Fruit fly (Drosophila melanogaster) whole organism, adult: ENCODE data around the gene Adgf-D.

Source experiments
- CG11617 ChIP-seq: fragments of 200-800 bp; sonication (Bioruptor generic); optimal IDR thresholded peaks from 2 replicates; lab custom pipeline; 2017; ENCODE audit warnings: mild to moderate bottlenecking, missing biosample characterization, missing genetic modification reagents, missing genetic modification characterization
- CG12768 ChIP-seq: fragments of 200-800 bp; sonication (Bioruptor generic); optimal IDR thresholded peaks from 2 replicates; lab custom pipeline; 2017; ENCODE audit warnings: missing biosample characterization, missing genetic modification characterization, mild to moderate bottlenecking, moderate library complexity, missing genetic modification reagents
- CG14711 ChIP-seq: fragments of 200-800 bp; sonication (Bioruptor generic); optimal IDR thresholded peaks from 2 replicates; lab custom pipeline; 2018; ENCODE audit warnings: missing biosample characterization, mild to moderate bottlenecking, missing genetic modification characterization, moderate library complexity
- CG1620 ChIP-seq: fragments of 200-800 bp; sonication (Bioruptor generic); optimal IDR thresholded peaks from 2 replicates; lab custom pipeline; 2016; ENCODE audit warnings: missing biosample characterization, missing genetic modification characterization
- CG33017 ChIP-seq: fragments of 200-800 bp; sonication (Bioruptor generic); optimal IDR thresholded peaks from 2 replicates; lab custom pipeline; 2018; ENCODE audit warnings: missing biosample characterization, mild to moderate bottlenecking, missing genetic modification characterization, moderate library complexity
- CG5204 ChIP-seq: fragments of 200-800 bp; sonication (Bioruptor generic); optimal IDR thresholded peaks from 2 replicates; lab custom pipeline; 2016; ENCODE audit warnings: missing biosample characterization, missing genetic modification characterization
- CG7045 ChIP-seq: fragments of 200-800 bp; sonication (Bioruptor generic); optimal IDR thresholded peaks from 2 replicates; lab custom pipeline; 2017; ENCODE audit warnings: missing biosample characterization, mild to moderate bottlenecking, missing genetic modification characterization
- CG7101 ChIP-seq: fragments of 200-800 bp; sonication (Bioruptor generic); optimal IDR thresholded peaks from 2 replicates; lab custom pipeline; 2018; ENCODE audit warnings: missing biosample characterization, mild to moderate bottlenecking, missing genetic modification characterization, moderate library complexity
- Clk ChIP-seq: fragments of 200-800 bp; sonication (Bioruptor generic); optimal IDR thresholded peaks from 2 replicates; lab custom pipeline; 2017; ENCODE audit warnings: missing biosample characterization, missing genetic modification characterization
- Crg-1 ChIP-seq: fragments of 200-800 bp; sonication (Bioruptor generic); optimal IDR thresholded peaks from 2 replicates; lab custom pipeline; 2016; ENCODE audit warnings: missing biosample characterization, missing genetic modification characterization
- Hr96 ChIP-seq: fragments of 200-800 bp; sonication (Bioruptor generic); optimal IDR thresholded peaks from 2 replicates; lab custom pipeline; 2016; ENCODE audit warnings: missing biosample characterization, missing genetic modification characterization
- Mnt ChIP-seq: fragments of 200-800 bp; sonication (Bioruptor generic); optimal IDR thresholded peaks from 2 replicates; lab custom pipeline; 2016; ENCODE audit warnings: missing biosample characterization, mild to moderate bottlenecking, missing genetic modification characterization
- bab1 ChIP-seq: fragments of 200-800 bp; sonication (Bioruptor generic); optimal IDR thresholded peaks from 3 replicates; lab custom pipeline; 2019; ENCODE audit warnings: missing biosample characterization, mild to moderate bottlenecking, missing genetic modification characterization, moderate library complexity
- cic ChIP-seq: fragments of 200-800 bp; sonication (Bioruptor generic); optimal IDR thresholded peaks from 2 replicates; lab custom pipeline; 2017; ENCODE audit warnings: missing biosample characterization, mild to moderate bottlenecking, missing genetic modification characterization, moderate library complexity
- cnc ChIP-seq, 2 experiments: fragments of >200 bp; optimal IDR thresholded peaks; 2 replicates each; lab custom pipeline; 2017
- kay ChIP-seq: fragments of 200-800 bp; sonication (Bioruptor generic); peaks from one replicate; lab custom pipeline; 2016; ENCODE audit warnings: missing biosample characterization, missing genetic modification characterization, borderline replicate concordance
- ovo ChIP-seq: fragments of 200-800 bp; sonication (Bioruptor generic); optimal IDR thresholded peaks from 2 replicates; lab custom pipeline; 2016; ENCODE audit warnings: missing biosample characterization, missing genetic modification characterization
- pad ChIP-seq: fragments of 200-800 bp; sonication (Bioruptor generic); optimal IDR thresholded peaks from 3 replicates; lab custom pipeline; 2017; ENCODE audit warnings: missing biosample characterization, missing genetic modification characterization, mild to moderate bottlenecking, moderate library complexity, missing genetic modification reagents
- tj ChIP-seq: fragments of 200-800 bp; sonication (Bioruptor generic); optimal IDR thresholded peaks from 3 replicates; lab custom pipeline; 2017; ENCODE audit warnings: missing biosample characterization, mild to moderate bottlenecking, missing genetic modification characterization, moderate library complexity
- toe ChIP-seq: fragments of 200-800 bp; sonication (Bioruptor generic); optimal IDR thresholded peaks from 2 replicates; lab custom pipeline; 2016; ENCODE audit warnings: missing biosample characterization, missing genetic modification characterization

Gene Adgf-D

DNA sequence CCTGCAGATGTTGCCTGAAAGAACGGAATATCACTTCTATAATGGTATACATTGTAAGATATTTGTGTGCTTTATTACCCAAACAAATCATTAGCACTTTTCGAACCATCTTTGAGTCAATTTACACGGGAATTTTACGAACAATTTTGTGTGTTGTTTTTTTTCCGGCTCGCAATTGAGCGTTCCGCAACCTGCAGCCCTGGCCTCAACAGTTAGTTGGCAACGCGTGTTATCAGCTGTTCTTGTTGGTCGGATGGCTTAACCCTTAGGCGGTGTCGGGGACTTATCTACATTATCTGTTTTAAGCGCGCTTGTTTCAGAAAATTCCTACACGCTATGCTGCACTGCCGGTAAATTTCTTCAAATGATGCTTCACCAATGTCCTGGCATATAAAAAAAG is 5.4 kb upstream of the Adgf-D start:
- no peak for TF ChIP-seq CG11617 (GFP tag; lab: Kevin White, UChicago)
- no peak for TF ChIP-seq Clk (GFP tag; lab: Kevin White, UChicago)
- TF ChIP-seq Crg-1 (GFP tag; lab: Kevin White, UChicago), result no peak
- no peak for TF ChIP-seq pad
- no peak for TF ChIP-seq Hr96
- no peak for TF ChIP-seq cnc (optimal IDR thresholded peaks at IDR 0.05; lab: Kevin White, UChicago)
- TF ChIP-seq CG5204 (GFP tag; lab: Kevin White, UChicago), result no peak
- no peak for TF ChIP-seq tj (GFP tag; lab: Kevin White, UChicago)
- TF ChIP-seq CG1620 (GFP tag; lab: Kevin White, UChicago), result no peak
- peak; percentile 21 for TF ChIP-seq toe (GFP tag; lab: Kevin White, UChicago)
- TF ChIP-seq CG7045 (GFP tag; lab: Kevin White, UChicago), result no peak
- TF ChIP-seq cic (GFP tag; lab: Kevin White, UChicago), result peak; percentile 43
- TF ChIP-seq CG12768 (GFP tag; lab: Kevin White, UChicago), result no peak
- peak; percentile 50 for TF ChIP-seq kay (GFP tag; lab: Kevin White, UChicago)
- TF ChIP-seq CG14711 (tag; lab: Kevin White, UChicago), result peak; percentile 25
- TF ChIP-seq ovo, result no peak
- peak; percentile 62 for TF ChIP-seq bab1
- TF ChIP-seq CG7101, result peak; percentile 39
- TF ChIP-seq Mnt (GFP tag; lab: Kevin White, UChicago), result peak; percentile 8
- no peak for TF ChIP-seq CG33017 (tag; lab: Kevin White, UChicago)

- TF ChIP-seq cnc (optimal IDR thresholded peaks at IDR 0.05; lab: Kevin White, UChicago), result no peak
- TF ChIP-seq cic (GFP tag; lab: Kevin White, UChicago), result no peak
- TF ChIP-seq pad, result no peak
- no peak for TF ChIP-seq CG7045 (GFP tag; lab: Kevin White, UChicago)
- no peak for TF ChIP-seq CG5204 (GFP tag; lab: Kevin White, UChicago)
- no peak for TF ChIP-seq CG7101
- TF ChIP-seq toe (GFP tag; lab: Kevin White, UChicago), result no peak
- TF ChIP-seq Clk (GFP tag; lab: Kevin White, UChicago), result no peak
- no peak for TF ChIP-seq CG33017 (tag; lab: Kevin White, UChicago)
- no peak for TF ChIP-seq CG14711 (tag; lab: Kevin White, UChicago)
- no peak for TF ChIP-seq ovo
- no peak for TF ChIP-seq CG1620 (GFP tag; lab: Kevin White, UChicago)
- TF ChIP-seq Crg-1 (GFP tag; lab: Kevin White, UChicago), result no peak
- TF ChIP-seq tj (GFP tag; lab: Kevin White, UChicago), result no peak
- TF ChIP-seq CG11617 (GFP tag; lab: Kevin White, UChicago), result no peak
- TF ChIP-seq CG12768 (GFP tag; lab: Kevin White, UChicago), result no peak
- no peak for TF ChIP-seq kay (GFP tag; lab: Kevin White, UChicago)
- no peak for TF ChIP-seq Hr96
- TF ChIP-seq bab1, result no peak
These were observed 4.6 kb upstream of the Adgf-D start, which contains the start of gene Argp for dm6 chr3R:13709839-13710238. Argp (minus strand) TSS chr3R:13709939.

DNA sequence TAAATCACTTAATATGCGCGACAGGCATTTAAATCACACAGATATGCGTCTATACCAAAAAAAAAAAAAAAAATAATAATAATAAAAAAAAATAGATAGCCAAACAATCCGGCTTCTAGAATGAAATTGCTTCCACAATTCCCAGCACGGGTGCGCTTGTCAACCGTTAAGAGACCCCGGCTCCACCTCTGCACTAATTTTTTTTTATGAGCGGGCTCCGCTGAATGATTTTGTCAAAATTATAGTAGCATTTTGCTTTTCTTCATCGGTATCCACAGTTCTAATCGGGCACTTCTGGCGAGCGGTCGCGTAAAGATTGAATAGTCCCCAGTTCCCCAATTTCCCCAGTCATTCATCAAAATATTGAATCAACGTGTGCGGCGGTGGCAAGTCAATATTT is 1.3 kb upstream of the Adgf-D start, which contains the start of gene Adgf-C:
TSS of gene Adgf-C (plus strand) at position 301 of the 400 bp plus-strand sequence.
- TF ChIP-seq CG14711 (tag; lab: Kevin White, UChicago) (no peak), CG7101 (no peak), kay (GFP tag; lab: Kevin White, UChicago) (peak; percentile 46), cnc (optimal IDR thresholded peaks at IDR 0.05; lab: Kevin White, UChicago) (no peak)

DNA sequence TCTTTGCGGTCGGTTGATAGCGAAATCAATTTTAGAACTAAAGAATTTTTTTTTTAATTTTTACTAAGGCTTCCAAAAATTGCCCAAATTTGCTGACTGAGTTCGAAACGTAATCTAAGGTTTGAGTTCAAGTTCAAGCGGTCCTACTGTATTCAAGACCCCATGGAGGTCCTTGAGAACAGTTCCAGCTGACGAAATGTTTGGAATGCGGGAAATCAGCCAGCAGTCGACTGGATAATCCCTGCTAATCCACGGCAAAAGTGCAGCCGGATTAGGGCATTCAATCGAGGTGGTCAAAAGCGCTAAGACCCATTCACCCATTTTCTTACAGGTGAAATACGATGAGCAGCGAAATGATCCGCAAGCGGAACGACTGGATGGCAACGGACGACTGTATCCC is 4.5 kb downstream of the Adgf-D start, which contains the start of gene f-cup:
TSS of gene f-cup (minus strand) at position 101 of the 400 bp plus-strand sequence.
- TF ChIP-seq kay (GFP tag; lab: Kevin White, UChicago) (no peak), cnc (optimal IDR thresholded peaks at IDR 0.05; lab: Kevin White, UChicago) (no peak), pad (no peak)

dm6 chr3R:13700192-13700591 is 5.0 kb downstream of the Adgf-D start, which contains the start of gene ninaB:
ninaB (plus strand) TSS chr3R:13700565.
- TF ChIP-seq CG7101, result no peak
- peak; percentile 63 for TF ChIP-seq CG12768 (GFP tag; lab: Kevin White, UChicago)

- TF ChIP-seq bab1, result peak; percentile 39
- no peak for TF ChIP-seq kay (GFP tag; lab: Kevin White, UChicago)
- no peak for TF ChIP-seq CG11617 (GFP tag; lab: Kevin White, UChicago)
- no peak for TF ChIP-seq CG1620 (GFP tag; lab: Kevin White, UChicago)
- TF ChIP-seq CG33017 (tag; lab: Kevin White, UChicago), result no peak
- no peak for TF ChIP-seq CG12768 (GFP tag; lab: Kevin White, UChicago)
- TF ChIP-seq tj (GFP tag; lab: Kevin White, UChicago), result peak; percentile 9
- TF ChIP-seq CG7045 (GFP tag; lab: Kevin White, UChicago), result no peak
These were observed 5.9 kb downstream of the Adgf-D start for dm6 chr3R:13699350-13699749.

- TF ChIP-seq CG7101, result no peak
- no peak for TF ChIP-seq Hr96
- TF ChIP-seq CG12768 (GFP tag; lab: Kevin White, UChicago), result no peak
- no peak for TF ChIP-seq bab1
- no peak for TF ChIP-seq CG5204 (GFP tag; lab: Kevin White, UChicago)
- no peak for TF ChIP-seq ovo
- TF ChIP-seq pad, result no peak
- no peak for TF ChIP-seq CG7045 (GFP tag; lab: Kevin White, UChicago)
- no peak for TF ChIP-seq Mnt (GFP tag; lab: Kevin White, UChicago)
- TF ChIP-seq CG14711 (tag; lab: Kevin White, UChicago), result no peak
- TF ChIP-seq Clk (GFP tag; lab: Kevin White, UChicago), result no peak
- no peak for TF ChIP-seq cic (GFP tag; lab: Kevin White, UChicago)
- TF ChIP-seq tj (GFP tag; lab: Kevin White, UChicago), result no peak
- TF ChIP-seq kay (GFP tag; lab: Kevin White, UChicago), result no peak
- no peak for TF ChIP-seq CG11617 (GFP tag; lab: Kevin White, UChicago)
- no peak for TF ChIP-seq cnc (optimal IDR thresholded peaks at IDR 0.05; lab: Kevin White, UChicago)
- TF ChIP-seq toe (GFP tag; lab: Kevin White, UChicago), result no peak
- no peak for TF ChIP-seq CG1620 (GFP tag; lab: Kevin White, UChicago)
- TF ChIP-seq Crg-1 (GFP tag; lab: Kevin White, UChicago), result no peak
- TF ChIP-seq CG33017 (tag; lab: Kevin White, UChicago), result no peak
These were observed 11.4 kb downstream of the Adgf-D start, which contains the start of gene CG14367 for dm6 chr3R:13693753-13694152. CG14367 (plus strand) TSS chr3R:13694053.
